Worm (Caenorhabditis elegans) whole organism, L4 larva: ENCODE results near the gene B0432.11.

Source experiments
- dmd-8 ChIP-seq: fragments of 200-800 bp; sonication (Bioruptor generic); IDR thresholded peaks from 2 replicates; pipeline ENCODE4 v1.3.6; 2022; ENCODE audit warnings: missing genetic modification characterization, missing compliant biosample characterization
- hlh-30 ChIP-seq: sonication (generic microtip); optimal IDR thresholded peaks from 2 replicates; lab custom pipeline; 2017; ENCODE audit warnings: antibody characterized with exemption, mild to moderate bottlenecking, missing genetic modification characterization, missing compliant biosample characterization; ENCODE audit not compliant: insufficient read depth
- lin-15B ChIP-seq: fragments of 150-350 bp; sonication (generic microtip); optimal IDR thresholded peaks from 3 replicates; lab custom pipeline; 2014; ENCODE audit warnings: missing biosample characterization, missing genetic modification characterization
- lin-39 ChIP-seq: fragments of 150-350 bp; optimal IDR thresholded peaks from 2 replicates; lab custom pipeline; 2014; ENCODE audit warnings: missing biosample characterization, missing genetic modification reagents, missing genetic modification characterization
- madf-5 ChIP-seq, 2 experiments: fragments of 200-800 bp; sonication (Bioruptor generic); IDR thresholded peaks; 2 replicates each; pipeline ENCODE4 v1.3.6; 2022; ENCODE audit warnings: missing compliant biosample characterization in 2 of 2, missing genetic modification characterization in 2 of 2
- nhr-48 ChIP-seq: sonication (generic microtip); optimal IDR thresholded peaks from 2 replicates; lab custom pipeline; 2016; ENCODE audit warnings: mild to moderate bottlenecking, missing genetic modification characterization, missing compliant biosample characterization
- pha-4 ChIP-seq, 2 experiments: fragments of 150-350 bp in 1 of 2; fragments of 200-800 bp in 1 of 2; sonication (Bioruptor generic) in 1 of 2; IDR thresholded peaks in 1 of 2; optimal IDR thresholded peaks in 1 of 2; 2 replicates each; pipeline versions ENCODE4 v1.3.6 to Lab custom; 2014 to 2022; ENCODE audit warnings: missing genetic modification characterization in 2 of 2, missing genetic modification reagents in 2 of 2, missing biosample characterization in 1 of 2, missing compliant biosample characterization in 1 of 2
- php-3 ChIP-seq: fragments of 200-800 bp; sonication (Bioruptor generic); IDR thresholded peaks from 2 replicates; pipeline ENCODE4 v1.3.6; 2022; ENCODE audit warnings: missing genetic modification reagents, missing genetic modification characterization, missing compliant biosample characterization
- rbr-2 ChIP-seq: sonication (generic microtip); optimal IDR thresholded peaks from 2 replicates; lab custom pipeline; 2016; ENCODE audit warnings: missing genotype, missing genetic modification characterization, missing compliant biosample characterization
- snpc-4 ChIP-seq: fragments of 150-350 bp; optimal IDR thresholded peaks from 2 replicates; lab custom pipeline; 2014; ENCODE audit warnings: missing biosample characterization, missing genetic modification characterization
- unc-62 ChIP-seq, 3 experiments: fragments of 150-350 bp in 1 of 3; sonication (generic microtip); optimal IDR thresholded peaks in 2 of 3; peaks in 1 of 3; 1 replicate in 1 of 3; 2 replicates in 2 of 3; lab custom pipeline; 2014 to 2017; ENCODE audit warnings: missing biosample characterization in 3 of 3, missing genetic modification characterization in 3 of 3, missing genetic modification reagents in 3 of 3, missing genotype in 1 of 3
- zag-1 ChIP-seq: fragments of 150-350 bp; optimal IDR thresholded peaks from 2 replicates; lab custom pipeline; 2014; ENCODE audit warnings: missing biosample characterization, missing genetic modification characterization

ce11 chrII:325639-326350 lies 31.3 kb upstream of the B0432.11 start, which contains the start of gene sgcb-1:
- TF ChIP-seq hlh-30 (tag; lab: Kevin White, UChicago) (peak; percentile 24), nhr-48 (tag; lab: Kevin White, UChicago) (no peak), unc-62 (GFP tag; optimal IDR thresholded peaks at IDR 0.05 in 1 of 2; lab: Kevin White, UChicago) (no peak), unc-62 (tag; optimal IDR thresholded peaks at IDR 0.05; lab: Kevin White, UChicago) (no peak), lin-15B (no peak), zag-1 (tag; lab: Kevin White, UChicago) (no peak), snpc-4 (tag; lab: Kevin White, UChicago) (no peak), dmd-8 (GFP tag; lab: Robert Waterston, UW) (no peak), rbr-2 (tag; lab: Kevin White, UChicago) (no peak), php-3 (GFP tag; lab: Robert Waterston, UW) (no peak), lin-39 (no peak), pha-4 (GFP tag; IDR thresholded peaks at IDR 0.05; lab: Robert Waterston, UW) (no peak), pha-4 (tag; optimal IDR thresholded peaks at IDR 0.05; lab: Kevin White, UChicago) (no peak), madf-5 (GFP tag; IDR thresholded peaks at IDR 0.05; lab: Robert Waterston, UW) (no peak)
